Worm (Caenorhabditis elegans) whole organism, young adult: ENCODE data around the gene C45G9.8.
A peak's percentile ranks its signal among the peaks of the same experiment; 100 is the strongest.

Experiments
- B0336.3 ChIP-seq: fragments of 200-800 bp; sonication (Bioruptor generic); IDR thresholded peaks from 2 replicates; pipeline ENCODE4 v1.3.6; 2022; ENCODE audit warnings: missing genetic modification characterization, missing compliant biosample characterization
- F33H1.4 ChIP-seq: fragments of 200-800 bp; sonication (Bioruptor generic); IDR thresholded peaks from 2 replicates; pipeline ENCODE4 v1.3.6; 2022; ENCODE audit warnings: missing genetic modification reagents, missing genetic modification characterization, missing compliant biosample characterization
- K12H6.12 ChIP-seq: fragments of 200-800 bp; sonication (Bioruptor generic); optimal IDR thresholded peaks from 2 replicates; lab custom pipeline; 2018; ENCODE audit warnings: mild to moderate bottlenecking, missing genetic modification characterization, missing compliant biosample characterization
- Y67H2A.10 ChIP-seq: fragments of 200-800 bp; sonication (Bioruptor generic); conservative IDR thresholded peaks from 2 replicates; pipeline ENCODE4 v1.3.6; 2022; ENCODE audit warnings: missing genetic modification reagents, missing genetic modification characterization, missing compliant biosample characterization
- ama-1 ChIP-seq, 3 experiments: fragments of 150-350 bp in 1 of 3; sonication (generic microtip) in 2 of 3; optimal IDR thresholded peaks; 2 replicates each; lab custom pipeline; 2014 to 2018; ENCODE audit warnings: missing biosample characterization in 2 of 3, missing genetic modification characterization in 2 of 3, missing genetic modification reagents in 2 of 3
- bed-2 ChIP-seq: fragments of 200-800 bp; sonication (Bioruptor generic); IDR thresholded peaks from 2 replicates; pipeline ENCODE4 v1.3.6; 2022; ENCODE audit warnings: missing genetic modification reagents, missing genetic modification characterization, missing compliant biosample characterization
- cebp-1 ChIP-seq, 2 experiments: fragments of 200-800 bp in 1 of 2; sonication (Bioruptor generic) in 1 of 2; sonication (generic microtip) in 1 of 2; IDR thresholded peaks in 1 of 2; optimal IDR thresholded peaks in 1 of 2; 2 replicates each; pipeline versions ENCODE4 v1.3.6 to Lab custom; 2017 to 2022; ENCODE audit warnings: missing compliant biosample characterization in 2 of 2, missing genetic modification characterization in 2 of 2, mild to moderate bottlenecking in 1 of 2, missing genetic modification reagents in 1 of 2, moderate library complexity in 1 of 2
- cebp-2 ChIP-seq: fragments of 200-800 bp; sonication (Bioruptor generic); IDR thresholded peaks from 2 replicates; pipeline ENCODE4 v1.3.6; 2022; ENCODE audit warnings: missing genetic modification characterization, missing compliant biosample characterization
- ceh-100 ChIP-seq: fragments of 200-800 bp; sonication (Bioruptor generic); IDR thresholded peaks from 2 replicates; pipeline ENCODE4 v1.3.6; 2022; ENCODE audit warnings: missing genetic modification reagents, missing genetic modification characterization, missing compliant biosample characterization
- ceh-58 ChIP-seq: fragments of 200-800 bp; sonication (Bioruptor generic); IDR thresholded peaks from 2 replicates; pipeline ENCODE4 v1.3.6; 2022; ENCODE audit warnings: missing genetic modification characterization, missing compliant biosample characterization
- ceh-91 ChIP-seq: fragments of 200-800 bp; sonication (Bioruptor generic); IDR thresholded peaks from 2 replicates; pipeline ENCODE4 v1.3.6; 2022; ENCODE audit warnings: missing genetic modification reagents, missing genetic modification characterization, missing compliant biosample characterization
- chd-7 ChIP-seq: sonication (generic microtip); optimal IDR thresholded peaks from 2 replicates; lab custom pipeline; 2016; ENCODE audit warnings: mild to moderate bottlenecking, missing genetic modification characterization, moderate library complexity, missing compliant biosample characterization
- dox-1 ChIP-seq: fragments of 200-800 bp; sonication (Bioruptor generic); IDR thresholded peaks from 2 replicates; pipeline ENCODE4 v1.3.6; 2022; ENCODE audit warnings: missing genetic modification reagents, missing genetic modification characterization, missing compliant biosample characterization
- dpl-1 ChIP-seq: fragments of 150-350 bp; optimal IDR thresholded peaks from 2 replicates; lab custom pipeline; 2014; ENCODE audit warnings: missing biosample characterization, missing genetic modification reagents, missing genetic modification characterization
- efl-1 ChIP-seq: fragments of 150-350 bp; optimal IDR thresholded peaks from 2 replicates; lab custom pipeline; 2014; ENCODE audit warnings: missing biosample characterization, missing genetic modification reagents, missing genetic modification characterization
- egl-18 ChIP-seq: fragments of 200-800 bp; sonication (Bioruptor generic); IDR thresholded peaks from 2 replicates; pipeline ENCODE4 v1.3.6; 2022; ENCODE audit warnings: missing genetic modification reagents, missing genetic modification characterization, missing compliant biosample characterization
- egrh-3 ChIP-seq: fragments of 200-800 bp; sonication (Bioruptor generic); IDR thresholded peaks from 2 replicates; pipeline ENCODE4 v1.3.6; 2022; ENCODE audit warnings: missing genetic modification reagents, missing genetic modification characterization, missing compliant biosample characterization
- ekl-4 ChIP-seq: fragments of 200-800 bp; sonication (Bioruptor generic); IDR thresholded peaks from 2 replicates; pipeline ENCODE4 v1.3.6; 2022; ENCODE audit warnings: missing genetic modification reagents, missing genetic modification characterization, missing compliant biosample characterization
- ets-4 ChIP-seq: fragments of 200-800 bp; sonication (Bioruptor generic); optimal IDR thresholded peaks from 2 replicates; lab custom pipeline; 2018; ENCODE audit warnings: mild to moderate bottlenecking, missing genetic modification characterization, missing compliant biosample characterization
- gei-17 ChIP-seq: fragments of 200-800 bp; sonication (Bioruptor generic); optimal IDR thresholded peaks from 2 replicates; lab custom pipeline; 2018; ENCODE audit warnings: mild to moderate bottlenecking, missing genetic modification characterization, missing compliant biosample characterization
- lag-1 ChIP-seq: fragments of 200-800 bp; sonication (Bioruptor generic); IDR thresholded peaks from 2 replicates; pipeline ENCODE4 v1.3.6; 2022; ENCODE audit warnings: missing genetic modification reagents, missing genetic modification characterization, missing compliant biosample characterization
- lsl-1 ChIP-seq: fragments of 200-800 bp; sonication (Bioruptor generic); optimal IDR thresholded peaks from 2 replicates; lab custom pipeline; 2018; ENCODE audit warnings: mild to moderate bottlenecking, missing genetic modification characterization, moderate library complexity, missing compliant biosample characterization
- madf-10 ChIP-seq: sonication (generic microtip); optimal IDR thresholded peaks from 2 replicates; lab custom pipeline; 2016; ENCODE audit warnings: mild to moderate bottlenecking, missing genetic modification characterization, missing compliant biosample characterization
- mxl-1 ChIP-seq: sonication (generic microtip); optimal IDR thresholded peaks from 2 replicates; lab custom pipeline; 2016; ENCODE audit warnings: missing genetic modification characterization, missing compliant biosample characterization
- nfya-1 ChIP-seq: sonication (generic microtip); optimal IDR thresholded peaks from 2 replicates; lab custom pipeline; 2017; ENCODE audit warnings: antibody characterized with exemption, missing compliant biosample characterization, missing genetic modification characterization, borderline replicate concordance; ENCODE audit not compliant: insufficient read depth
- nhr-27 ChIP-seq: fragments of 200-800 bp; sonication (Bioruptor generic); optimal IDR thresholded peaks from 2 replicates; lab custom pipeline; 2018; ENCODE audit warnings: mild to moderate bottlenecking, missing genetic modification characterization, moderate library complexity, missing compliant biosample characterization
- nhr-80 ChIP-seq: sonication (generic microtip); optimal IDR thresholded peaks from 2 replicates; lab custom pipeline; 2016; ENCODE audit warnings: missing genetic modification characterization, missing compliant biosample characterization
- snpc-1.1 ChIP-seq: sonication (generic microtip); optimal IDR thresholded peaks from 2 replicates; lab custom pipeline; 2017; ENCODE audit warnings: missing genetic modification characterization, mild to moderate bottlenecking, missing compliant biosample characterization, antibody characterized with exemption, moderate library complexity, missing genotype, missing genetic modification reagents; ENCODE audit not compliant: insufficient read depth
- snpc-4 ChIP-seq, 5 experiments: fragments of 150-350 bp in 1 of 5; sonication (generic microtip) in 4 of 5; optimal IDR thresholded peaks; 2 replicates each; lab custom pipeline; 2014 to 2018; ENCODE audit warnings: missing genetic modification characterization in 5 of 5, missing biosample characterization in 3 of 5, antibody characterized with exemption in 2 of 5, mild to moderate bottlenecking in 2 of 5, missing compliant biosample characterization in 2 of 5, missing genotype in 2 of 5, moderate library complexity in 2 of 5, missing genetic modification reagents in 1 of 5
- somi-1 ChIP-seq: fragments of 200-800 bp; sonication (Bioruptor generic); optimal IDR thresholded peaks from 2 replicates; lab custom pipeline; 2018; ENCODE audit warnings: mild to moderate bottlenecking, missing genetic modification characterization, missing compliant biosample characterization
- tbp1 ChIP-seq: fragments of 200-800 bp; sonication (Bioruptor generic); optimal IDR thresholded peaks from 2 replicates; lab custom pipeline; 2018; ENCODE audit warnings: mild to moderate bottlenecking, missing genetic modification characterization, missing compliant biosample characterization
- tbx-9 ChIP-seq: sonication (generic microtip); optimal IDR thresholded peaks from 2 replicates; lab custom pipeline; 2016; ENCODE audit warnings: borderline replicate concordance, missing genetic modification characterization, inconsistent platforms, missing compliant biosample characterization
- ztf-22 ChIP-seq: fragments of 200-800 bp; sonication (Bioruptor generic); optimal IDR thresholded peaks from 2 replicates; lab custom pipeline; 2018; ENCODE audit warnings: mild to moderate bottlenecking, missing genetic modification characterization, moderate library complexity, missing compliant biosample characterization
- ztf-3 ChIP-seq: fragments of 200-800 bp; sonication (Bioruptor generic); optimal IDR thresholded peaks from 2 replicates; lab custom pipeline; 2018; ENCODE audit warnings: mild to moderate bottlenecking, missing genetic modification characterization, missing compliant biosample characterization

C45G9.8 gene

ce11 chrIII:5078062-5078461 is 24.6 kb upstream of the C45G9.8 start (continued):
- TF ChIP-seq cebp-1 (GFP tag; IDR thresholded peaks at IDR 0.05; lab: Robert Waterston, UW): peak; percentile 33; the same call in 1 of the 2 replicates
- peak; percentile 61 for TF ChIP-seq cebp-1 (tag; optimal IDR thresholded peaks at IDR 0.05; lab: Kevin White, UChicago)
- TF ChIP-seq dox-1 (GFP tag; lab: Robert Waterston, UW): peak; percentile 21; the same call in 1 of the 2 replicates
- TF ChIP-seq egrh-3 (GFP tag; lab: Robert Waterston, UW): no peak
- TF ChIP-seq tbp1: peak; percentile 43
- peak; percentile 20 for TF ChIP-seq K12H6.12 (tag; lab: Kevin White, UChicago)
- peak; percentile 85 for TF ChIP-seq somi-1 (GFP tag; lab: Kevin White, UChicago)
- no peak for TF ChIP-seq nhr-27
- no peak for TF ChIP-seq nfya-1 (tag; lab: Kevin White, UChicago)
- peak; percentile 76 for TF ChIP-seq nhr-80 (tag; lab: Kevin White, UChicago)

- TF ChIP-seq snpc-4 (GFP tag; optimal IDR thresholded peaks at IDR 0.05; lab: Kevin White, UChicago): no peak
- TF ChIP-seq snpc-4 (tag; optimal IDR thresholded peaks at IDR 0.05; lab: Kevin White, UChicago): peak in 2 of 4 experiments; percentile 34 to 44
- TF ChIP-seq B0336.3: peak; percentile 40; the same call in 1 of the 2 replicates
- TF ChIP-seq tbx-9 (tag; lab: Kevin White, UChicago): no peak
- peak; percentile 83 for TF ChIP-seq nhr-80 (tag; lab: Kevin White, UChicago)
- TF ChIP-seq ekl-4 (GFP tag; lab: Robert Waterston, UW): 0 out of 2 replicates have a peak, but pooled peaks have one; percentile 16
- TF ChIP-seq tbp1: peak; percentile 28
- TF ChIP-seq ztf-3 (GFP tag; lab: Kevin White, UChicago): no peak
Measured at ce11 chrIII:5077150-5077814, 23.8 kb upstream of the C45G9.8 start, which contains the start of gene alh-1. Gene alh-1, plus strand, starts transcription at chrIII:5077764.

ce11 chrIII:5076569-5076968 is 23.1 kb upstream of the C45G9.8 start:
- TF ChIP-seq dpl-1 (peak; percentile 15), ceh-100 (GFP tag; lab: Robert Waterston, UW) (peak; percentile 85), lsl-1 (GFP tag; lab: Kevin White, UChicago) (peak; percentile 14), bed-2 (GFP tag; lab: Robert Waterston, UW) (no peak), cebp-2 (GFP tag; lab: Robert Waterston, UW) (no peak), efl-1 (GFP tag; lab: Kevin White, UChicago) (peak; percentile 52)

ce11 chrIII:5074398-5074797 is 21.0 kb upstream of the C45G9.8 start, which contains the start of gene ttbk-6:
Gene ttbk-6, plus strand, starts transcription at chrIII:5074698.
- no peak for TF ChIP-seq egl-18
- no peak for TF ChIP-seq somi-1 (GFP tag; lab: Kevin White, UChicago)
- TF ChIP-seq snpc-1.1: no peak
- no peak for TF ChIP-seq madf-10 (tag; lab: Kevin White, UChicago)
- TF ChIP-seq lag-1 (GFP tag; lab: Robert Waterston, UW): no peak
- TF ChIP-seq gei-17 (GFP tag; lab: Kevin White, UChicago): no peak
- TF ChIP-seq ztf-22 (GFP tag; lab: Kevin White, UChicago): no peak
- no peak for TF ChIP-seq tbp1
- no peak for TF ChIP-seq chd-7 (tag; lab: Kevin White, UChicago)
- TF ChIP-seq mxl-1 (tag; lab: Kevin White, UChicago): no peak
- TF ChIP-seq Y67H2A.10 (GFP tag; lab: Robert Waterston, UW): no peak
- no peak for TF ChIP-seq ets-4 (GFP tag; lab: Kevin White, UChicago)
- no peak for TF ChIP-seq ama-1 (optimal IDR thresholded peaks at IDR 0.05; lab: Kevin White, UChicago)
- TF ChIP-seq ama-1 (GFP tag; optimal IDR thresholded peaks at IDR 0.05; lab: Kevin White, UChicago): no peak
- no peak for TF ChIP-seq F33H1.4 (GFP tag; lab: Robert Waterston, UW)
- TF ChIP-seq ceh-58 (GFP tag; lab: Robert Waterston, UW): no peak
- no peak for TF ChIP-seq ceh-91 (GFP tag; lab: Robert Waterston, UW)
